Worm (Caenorhabditis elegans) whole organism, L4 larva: ENCODE results near the gene syg-1.

ENCODE experiments used
- F37D6.2 ChIP-seq: sonication (generic microtip); optimal IDR thresholded peaks from 2 replicates; lab custom pipeline; 2016; ENCODE audit warnings: mild to moderate bottlenecking, missing genetic modification characterization, missing compliant biosample characterization
- T20F7.1 ChIP-seq: fragments of 200-800 bp; sonication (Bioruptor generic); optimal IDR thresholded peaks from 2 replicates; lab custom pipeline; 2018; ENCODE audit warnings: mild to moderate bottlenecking, missing genetic modification characterization, missing compliant biosample characterization
- Y75B8A.6 ChIP-seq: fragments of 200-800 bp; sonication (Bioruptor generic); IDR thresholded peaks from 2 replicates; pipeline ENCODE4 v1.3.6; 2022; ENCODE audit warnings: missing genetic modification reagents, missing genetic modification characterization, missing compliant biosample characterization
- ZK546.5 ChIP-seq, 2 experiments: sonication (generic microtip); optimal IDR thresholded peaks; 2 replicates each; lab custom pipeline; 2017; ENCODE audit warnings: missing biosample characterization in 2 of 2, missing genetic modification characterization in 2 of 2
- aha-1 ChIP-seq: fragments of 150-350 bp; peaks from one replicate; lab custom pipeline; 2014; ENCODE audit warnings: missing biosample characterization, missing genetic modification characterization
- aly-2 ChIP-seq: sonication (generic microtip); optimal IDR thresholded peaks from 2 replicates; lab custom pipeline; 2018; ENCODE audit warnings: missing biosample characterization, missing genetic modification characterization
- attf-4 ChIP-seq: sonication (generic microtip); optimal IDR thresholded peaks from 3 replicates; lab custom pipeline; 2017; ENCODE audit warnings: missing biosample characterization, missing genetic modification characterization
- ceh-32 ChIP-seq: sonication (generic microtip); optimal IDR thresholded peaks from 2 replicates; lab custom pipeline; 2016; ENCODE audit warnings: mild to moderate bottlenecking, missing genetic modification characterization, missing compliant biosample characterization; ENCODE audit not compliant: poor library complexity
- ceh-44 ChIP-seq: fragments of 200-800 bp; sonication (Bioruptor generic); IDR thresholded peaks from 2 replicates; pipeline ENCODE4 v1.3.6; 2022; ENCODE audit warnings: missing genetic modification reagents, missing genetic modification characterization, missing compliant biosample characterization
- ceh-62 ChIP-seq: sonication (generic microtip); optimal IDR thresholded peaks from 2 replicates; lab custom pipeline; 2017; ENCODE audit warnings: missing biosample characterization, missing genetic modification characterization
- ces-1 ChIP-seq: fragments of 150-350 bp; sonication (generic microtip); optimal IDR thresholded peaks from 4 replicates; lab custom pipeline; 2014; ENCODE audit warnings: missing biosample characterization, missing genetic modification reagents, missing genetic modification characterization
- cey-2 ChIP-seq: sonication (generic microtip); optimal IDR thresholded peaks from 3 replicates; lab custom pipeline; 2017; ENCODE audit warnings: missing genetic modification characterization, mild to moderate bottlenecking, missing compliant biosample characterization, antibody characterized with exemption, borderline replicate concordance; ENCODE audit not compliant: insufficient read depth
- ctbp-1 ChIP-seq: fragments of 200-800 bp; sonication (Bioruptor generic); IDR thresholded peaks from 2 replicates; pipeline ENCODE4 v1.3.6; 2022; ENCODE audit warnings: missing genetic modification reagents, missing genetic modification characterization, missing compliant biosample characterization
- daf-12 ChIP-seq: fragments of 150-350 bp; optimal IDR thresholded peaks from 2 replicates; lab custom pipeline; 2014; ENCODE audit warnings: missing biosample characterization, missing genetic modification reagents, missing genetic modification characterization
- daf-16 ChIP-seq, 3 experiments: sonication (generic microtip); optimal IDR thresholded peaks; 2 replicates each; lab custom pipeline; 2016 to 2017; ENCODE audit warnings: missing genetic modification characterization in 3 of 3, missing genetic modification reagents in 3 of 3, mild to moderate bottlenecking in 2 of 3, missing compliant biosample characterization in 2 of 3, missing biosample characterization in 1 of 3, moderate library complexity in 1 of 3
- dpl-1 ChIP-seq: fragments of 150-350 bp; optimal IDR thresholded peaks from 2 replicates; lab custom pipeline; 2014; ENCODE audit warnings: missing biosample characterization, missing genetic modification reagents, missing genetic modification characterization
- dve-1 ChIP-seq: sonication (generic microtip); optimal IDR thresholded peaks from 2 replicates; lab custom pipeline; 2017; ENCODE audit warnings: antibody characterized with exemption, mild to moderate bottlenecking, missing genetic modification characterization, missing compliant biosample characterization; ENCODE audit not compliant: insufficient read depth
- fkh-10 ChIP-seq: fragments of 150-350 bp; optimal IDR thresholded peaks from 2 replicates; lab custom pipeline; 2014; ENCODE audit warnings: missing biosample characterization, missing genetic modification reagents, missing genetic modification characterization
- hlh-30 ChIP-seq: sonication (generic microtip); optimal IDR thresholded peaks from 2 replicates; lab custom pipeline; 2017; ENCODE audit warnings: antibody characterized with exemption, mild to moderate bottlenecking, missing genetic modification characterization, missing compliant biosample characterization; ENCODE audit not compliant: insufficient read depth
- hmg-1.1 ChIP-seq: fragments of 200-800 bp; sonication (Bioruptor generic); IDR thresholded peaks from 2 replicates; pipeline ENCODE4 v1.3.6; 2022; ENCODE audit warnings: missing genetic modification reagents, missing genetic modification characterization, missing compliant biosample characterization
- lim-7 ChIP-seq: fragments of 200-800 bp; sonication (Bioruptor generic); IDR thresholded peaks from 2 replicates; pipeline ENCODE4 v1.3.6; 2022; ENCODE audit warnings: missing genetic modification characterization, missing compliant biosample characterization
- lin-39 ChIP-seq: fragments of 150-350 bp; optimal IDR thresholded peaks from 2 replicates; lab custom pipeline; 2014; ENCODE audit warnings: missing biosample characterization, missing genetic modification reagents, missing genetic modification characterization
- lsy-2 ChIP-seq, 2 experiments: fragments of 150-350 bp in 1 of 2; sonication (generic microtip) in 1 of 2; optimal IDR thresholded peaks; 2 replicates each; lab custom pipeline; 2014 to 2017; ENCODE audit warnings: missing biosample characterization in 2 of 2, missing genetic modification characterization in 2 of 2
- madf-5 ChIP-seq, 2 experiments: fragments of 200-800 bp; sonication (Bioruptor generic); IDR thresholded peaks; 2 replicates each; pipeline ENCODE4 v1.3.6; 2022; ENCODE audit warnings: missing compliant biosample characterization in 2 of 2, missing genetic modification characterization in 2 of 2
- mdl-1 ChIP-seq, 2 experiments: fragments of 150-350 bp in 1 of 2; sonication (generic microtip) in 1 of 2; optimal IDR thresholded peaks; 2 replicates each; lab custom pipeline; 2014 to 2017; ENCODE audit warnings: missing biosample characterization in 2 of 2, missing genetic modification characterization in 2 of 2
- mdt-29 ChIP-seq: fragments of 200-800 bp; sonication (Bioruptor generic); IDR thresholded peaks from 2 replicates; pipeline ENCODE4 v1.3.6; 2022; ENCODE audit warnings: missing genetic modification reagents, missing genetic modification characterization, missing compliant biosample characterization
- mes-2 ChIP-seq: sonication (generic microtip); optimal IDR thresholded peaks from 2 replicates; lab custom pipeline; 2016; ENCODE audit warnings: missing genotype, mild to moderate bottlenecking, missing genetic modification characterization, missing compliant biosample characterization; ENCODE audit not compliant: poor library complexity, severe bottlenecking
- nhr-10 ChIP-seq: fragments of 150-350 bp; optimal IDR thresholded peaks from 2 replicates; lab custom pipeline; 2014; ENCODE audit warnings: missing biosample characterization, missing genetic modification characterization
- nhr-111 ChIP-seq: fragments of 200-800 bp; sonication (Bioruptor generic); optimal IDR thresholded peaks from 2 replicates; lab custom pipeline; 2018; ENCODE audit warnings: mild to moderate bottlenecking, missing genetic modification characterization, missing compliant biosample characterization
- nhr-237 ChIP-seq: sonication (generic microtip); optimal IDR thresholded peaks from 2 replicates; lab custom pipeline; 2017; ENCODE audit warnings: missing biosample characterization, missing genetic modification characterization
- nhr-41 ChIP-seq: fragments of 200-800 bp; sonication (Bioruptor generic); IDR thresholded peaks from 2 replicates; pipeline ENCODE4 v1.3.6; 2022; ENCODE audit warnings: missing genetic modification reagents, missing genetic modification characterization, missing compliant biosample characterization
- nhr-77 ChIP-seq: fragments of 150-350 bp; optimal IDR thresholded peaks from 2 replicates; lab custom pipeline; 2014; ENCODE audit warnings: missing biosample characterization, missing genetic modification characterization
- pqm-1 ChIP-seq: sonication (generic microtip); optimal IDR thresholded peaks from 2 replicates; lab custom pipeline; 2017; ENCODE audit warnings: missing biosample characterization, missing genetic modification characterization
- set-16 ChIP-seq: fragments of 200-800 bp; sonication (Bioruptor generic); IDR thresholded peaks from 2 replicates; pipeline ENCODE4 v1.3.6; 2022; ENCODE audit warnings: missing genetic modification reagents, missing genetic modification characterization, missing compliant biosample characterization
- skn-1 ChIP-seq: fragments of 150-350 bp; optimal IDR thresholded peaks from 2 replicates; lab custom pipeline; 2014; ENCODE audit warnings: missing biosample characterization, missing genetic modification characterization
- snpc-1.2 ChIP-seq: fragments of 200-800 bp; sonication (Bioruptor generic); IDR thresholded peaks from 2 replicates; pipeline ENCODE4 v1.3.6; 2022; ENCODE audit warnings: missing genetic modification reagents, missing genetic modification characterization, missing compliant biosample characterization
- snpc-4 ChIP-seq: fragments of 150-350 bp; optimal IDR thresholded peaks from 2 replicates; lab custom pipeline; 2014; ENCODE audit warnings: missing biosample characterization, missing genetic modification characterization
- spr-1 ChIP-seq: sonication (generic microtip); optimal IDR thresholded peaks from 2 replicates; lab custom pipeline; 2016; ENCODE audit warnings: mild to moderate bottlenecking, missing genetic modification characterization, missing compliant biosample characterization
- spr-3 ChIP-seq: fragments of 200-800 bp; sonication (Bioruptor generic); optimal IDR thresholded peaks from 2 replicates; lab custom pipeline; 2018; ENCODE audit warnings: mild to moderate bottlenecking, missing genetic modification characterization, missing compliant biosample characterization
- tra-1 ChIP-seq: fragments of 200-800 bp; sonication (Bioruptor generic); IDR thresholded peaks from 2 replicates; pipeline ENCODE4 v1.3.6; 2022; ENCODE audit warnings: missing genetic modification reagents, missing genetic modification characterization, missing compliant biosample characterization
- vab-7 ChIP-seq: fragments of 200-800 bp; sonication (Bioruptor generic); IDR thresholded peaks from 2 replicates; pipeline ENCODE4 v1.3.6; 2022; ENCODE audit warnings: missing genetic modification reagents, missing genetic modification characterization, missing compliant biosample characterization
- ztf-11 ChIP-seq: fragments of 150-350 bp; optimal IDR thresholded peaks from 2 replicates; lab custom pipeline; 2014; ENCODE audit warnings: missing biosample characterization, missing genetic modification characterization
- ztf-7 ChIP-seq: fragments of 150-350 bp; optimal IDR thresholded peaks from 2 replicates; lab custom pipeline; 2014; ENCODE audit warnings: missing biosample characterization, missing genetic modification characterization

syg-1 gene

DNA sequence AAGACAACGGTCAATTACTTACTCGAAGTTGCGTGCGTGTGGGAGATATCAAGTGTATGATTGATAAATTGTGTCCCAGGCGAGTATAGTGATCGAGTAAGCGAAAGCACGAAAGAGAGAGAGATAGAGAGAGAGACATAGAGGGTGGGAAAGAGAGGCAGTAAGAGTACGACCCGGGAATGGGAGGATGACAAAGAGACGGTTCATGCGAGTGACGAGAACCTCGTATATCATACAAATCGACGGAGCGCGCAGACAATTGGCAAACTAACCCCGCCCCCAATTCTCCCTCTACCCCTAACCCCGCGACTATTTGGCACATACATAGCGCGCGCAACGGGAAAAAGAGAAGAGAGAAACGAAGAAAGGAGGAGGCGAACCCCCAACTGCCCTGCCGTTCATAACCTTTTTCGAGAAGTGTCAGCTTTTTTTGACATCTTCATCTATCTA is 19.2 kb downstream of the syg-1 start, which contains the start of gene rabr-1 (continued):
- TF ChIP-seq nhr-41 (GFP tag; lab: Robert Waterston, UW) (0 out of 2 replicates have a peak, but pooled peaks have one; percentile 48), nhr-77 (tag; lab: Kevin White, UChicago) (no peak), nhr-10 (tag; lab: Kevin White, UChicago) (peak; percentile 38), ceh-44 (GFP tag; lab: Robert Waterston, UW) (no peak), nhr-111 (no peak), skn-1 (tag; lab: Kevin White, UChicago) (no peak)

DNA sequence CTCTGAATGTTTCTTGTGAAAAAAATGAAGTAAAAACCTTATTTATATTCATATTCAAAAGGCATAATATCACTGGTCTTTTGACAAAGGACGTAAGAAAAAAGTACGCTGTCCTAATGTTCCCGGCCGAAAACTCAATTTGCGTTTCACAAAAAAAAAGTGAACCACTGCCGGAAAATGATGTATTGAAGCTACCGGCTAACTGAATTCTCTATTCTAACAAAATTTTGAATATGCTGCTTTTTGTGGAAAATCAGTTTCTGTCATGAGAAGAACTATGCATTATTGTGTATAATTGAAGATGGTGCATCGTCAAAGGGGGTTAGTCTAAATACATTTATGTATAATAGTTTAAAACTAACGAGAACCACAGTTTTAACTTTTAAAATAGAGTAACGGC is 20.8 kb downstream of the syg-1 start:
- TF ChIP-seq attf-4 (tag; lab: Kevin White, UChicago) (no peak), T20F7.1 (no peak), snpc-4 (tag; lab: Kevin White, UChicago) (no peak), Y75B8A.6 (GFP tag; lab: Robert Waterston, UW) (no peak), mdt-29 (GFP tag; lab: Robert Waterston, UW) (no peak), dve-1 (no peak), vab-7 (GFP tag; lab: Robert Waterston, UW) (no peak), daf-12 (tag; lab: Kevin White, UChicago) (no peak), fkh-10 (GFP tag; lab: Kevin White, UChicago) (peak; percentile 81), ztf-11 (no peak), ceh-62 (tag; lab: Kevin White, UChicago) (no peak), ces-1 (GFP tag; lab: Kevin White, UChicago) (peak; percentile 62), ctbp-1 (GFP tag; lab: Robert Waterston, UW) (peak; percentile 46; the same call in 1 of the 2 replicates), aha-1 (no peak), tra-1 (GFP tag; lab: Robert Waterston, UW) (no peak), cey-2 (tag; lab: Kevin White, UChicago) (no peak), daf-16 (GFP tag; optimal IDR thresholded peaks at IDR 0.05; lab: Kevin White, UChicago) (no peak), daf-16 (tag; optimal IDR thresholded peaks at IDR 0.05; lab: Kevin White, UChicago) (no peak), lim-7 (GFP tag; lab: Robert Waterston, UW) (no peak)

DNA sequence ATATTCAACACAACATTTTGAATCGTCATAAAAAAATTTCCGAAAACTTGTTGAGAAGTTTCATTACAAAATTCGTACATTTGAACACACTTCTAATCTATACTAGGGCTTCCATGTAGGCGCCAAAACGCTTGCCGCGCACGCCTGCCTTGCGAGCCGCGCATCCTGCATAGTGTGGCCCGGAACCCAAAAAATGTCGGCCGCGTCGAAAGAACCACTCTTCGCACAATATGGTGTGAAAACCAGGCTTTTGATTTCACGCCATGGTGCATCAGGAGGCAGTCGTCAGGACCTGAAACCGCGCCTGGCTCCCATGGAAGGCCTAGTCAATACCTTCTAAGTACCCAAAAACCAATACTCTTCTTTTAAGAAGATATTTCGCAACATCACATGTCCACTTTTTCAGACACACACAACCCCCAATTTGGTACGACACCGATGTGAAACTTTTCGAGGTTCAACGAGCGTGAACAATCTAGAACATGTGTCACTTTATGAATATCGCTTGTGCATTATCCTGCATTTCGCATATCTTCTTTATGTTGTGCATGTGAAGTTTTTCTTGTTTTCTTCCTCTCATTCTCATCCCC is 21.4 kb downstream of the syg-1 start:
- TF ChIP-seq pqm-1 (tag; lab: Kevin White, UChicago) (no peak), set-16 (GFP tag; lab: Robert Waterston, UW) (peak; percentile 36; the same call in 1 of the 2 replicates), mdt-29 (GFP tag; lab: Robert Waterston, UW) (no peak)

DNA sequence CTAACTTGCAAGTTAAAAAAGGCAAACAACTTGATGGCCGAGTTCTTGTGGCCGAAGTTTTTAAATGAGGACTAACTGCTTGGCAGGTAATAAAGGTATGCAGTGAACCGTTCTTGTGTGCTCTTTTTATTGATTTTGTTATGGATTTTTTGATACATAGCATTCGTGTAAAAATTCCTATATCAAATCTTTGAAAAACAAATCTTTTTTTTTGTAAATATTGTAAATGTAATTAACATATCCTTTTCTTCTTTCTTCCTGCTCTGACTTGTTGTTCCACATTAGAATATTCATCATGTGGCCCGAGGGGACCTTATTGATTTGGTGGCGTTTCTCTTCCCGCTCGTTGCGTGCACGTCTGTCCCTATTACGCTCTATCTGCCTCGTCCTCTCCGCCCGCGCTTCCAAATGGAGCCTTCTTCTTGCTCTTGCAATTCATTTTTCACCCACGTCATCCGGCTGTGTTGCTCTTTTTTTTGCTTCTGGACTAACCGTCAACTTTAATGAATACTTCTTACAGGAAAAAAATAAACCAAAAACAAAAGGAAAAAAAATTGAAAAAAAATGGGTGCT is 26.5 kb downstream of the syg-1 start, which contains the start of gene hid-1:
hid-1 (plus strand) TSS at position 523 of the 573 bp plus-strand sequence.
- TF ChIP-seq spr-1 = no peak
- peak in 1 of 2 experiments; percentile 54 for TF ChIP-seq lsy-2 (tag; optimal IDR thresholded peaks at IDR 0.05; lab: Kevin White, UChicago)
- TF ChIP-seq ztf-7 (tag; lab: Kevin White, UChicago) = no peak
- no peak for TF ChIP-seq nhr-111
- no peak for TF ChIP-seq dpl-1 (GFP tag; lab: Kevin White, UChicago)
- TF ChIP-seq vab-7 (GFP tag; lab: Robert Waterston, UW) = 0 out of 2 replicates have a peak, but pooled peaks have one; percentile 7
- TF ChIP-seq hmg-1.1 (GFP tag; lab: Robert Waterston, UW) = 0 out of 2 replicates have a peak, but pooled peaks have one; percentile 44
- no peak for TF ChIP-seq madf-5 (GFP tag; IDR thresholded peaks at IDR 0.05; lab: Robert Waterston, UW)
- no peak for TF ChIP-seq lin-39 (tag; lab: Kevin White, UChicago)
- TF ChIP-seq ctbp-1 (GFP tag; lab: Robert Waterston, UW) = 0 out of 2 replicates have a peak, but pooled peaks have one; percentile 51
- TF ChIP-seq mdl-1 (tag; optimal IDR thresholded peaks at IDR 0.05; lab: Kevin White, UChicago) = peak in 1 of 2 experiments; percentile 40
- no peak for TF ChIP-seq mdt-29 (GFP tag; lab: Robert Waterston, UW)
- TF ChIP-seq pqm-1 (tag; lab: Kevin White, UChicago) = peak; percentile 3
- peak; percentile 37 for TF ChIP-seq hlh-30 (tag; lab: Kevin White, UChicago)
- TF ChIP-seq F37D6.2 (tag; lab: Kevin White, UChicago) = peak; percentile 9
- no peak for TF ChIP-seq ces-1 (GFP tag; lab: Kevin White, UChicago)
- no peak for TF ChIP-seq ceh-32
- TF ChIP-seq snpc-1.2 (GFP tag; lab: Robert Waterston, UW) = no peak
- no peak for TF ChIP-seq spr-3 (GFP tag; lab: Kevin White, UChicago)
- TF ChIP-seq aha-1 = peak; percentile 77
- TF ChIP-seq nhr-237 (tag; lab: Kevin White, UChicago) = no peak
- no peak for TF ChIP-seq aly-2 (tag; lab: Kevin White, UChicago)
- peak; percentile 67 for TF ChIP-seq mes-2
- no peak for TF ChIP-seq ZK546.5 (tag; optimal IDR thresholded peaks at IDR 0.05; lab: Kevin White, UChicago)
